Fruit fly (Drosophila melanogaster) whole organism, adult: Measurements from ENCODE around the gene rho-4.
A peak's percentile ranks its signal among the peaks of the same experiment; 100 is the strongest.

Experiments used
- CG1620 ChIP-seq: fragments of 200-800 bp; sonication (Bioruptor generic); optimal IDR thresholded peaks from 2 replicates; lab custom pipeline; 2016; ENCODE audit warnings: missing biosample characterization, missing genetic modification characterization
- CG33017 ChIP-seq: fragments of 200-800 bp; sonication (Bioruptor generic); optimal IDR thresholded peaks from 2 replicates; lab custom pipeline; 2018; ENCODE audit warnings: missing biosample characterization, mild to moderate bottlenecking, missing genetic modification characterization, moderate library complexity
- CG7045 ChIP-seq: fragments of 200-800 bp; sonication (Bioruptor generic); optimal IDR thresholded peaks from 2 replicates; lab custom pipeline; 2017; ENCODE audit warnings: missing biosample characterization, mild to moderate bottlenecking, missing genetic modification characterization
- Clk ChIP-seq: fragments of 200-800 bp; sonication (Bioruptor generic); optimal IDR thresholded peaks from 2 replicates; lab custom pipeline; 2017; ENCODE audit warnings: missing biosample characterization, missing genetic modification characterization
- Crg-1 ChIP-seq: fragments of 200-800 bp; sonication (Bioruptor generic); optimal IDR thresholded peaks from 2 replicates; lab custom pipeline; 2016; ENCODE audit warnings: missing biosample characterization, missing genetic modification characterization
- Mnt ChIP-seq: fragments of 200-800 bp; sonication (Bioruptor generic); optimal IDR thresholded peaks from 2 replicates; lab custom pipeline; 2016; ENCODE audit warnings: missing biosample characterization, mild to moderate bottlenecking, missing genetic modification characterization
- cnc ChIP-seq, 2 experiments: fragments of >200 bp; optimal IDR thresholded peaks; 2 replicates each; lab custom pipeline; 2017
- kay ChIP-seq: fragments of 200-800 bp; sonication (Bioruptor generic); peaks from one replicate; lab custom pipeline; 2016; ENCODE audit warnings: missing biosample characterization, missing genetic modification characterization, borderline replicate concordance
- pad ChIP-seq: fragments of 200-800 bp; sonication (Bioruptor generic); optimal IDR thresholded peaks from 3 replicates; lab custom pipeline; 2017; ENCODE audit warnings: missing biosample characterization, missing genetic modification characterization, mild to moderate bottlenecking, moderate library complexity, missing genetic modification reagents
- tj ChIP-seq: fragments of 200-800 bp; sonication (Bioruptor generic); optimal IDR thresholded peaks from 3 replicates; lab custom pipeline; 2017; ENCODE audit warnings: missing biosample characterization, mild to moderate bottlenecking, missing genetic modification characterization, moderate library complexity

DNA sequence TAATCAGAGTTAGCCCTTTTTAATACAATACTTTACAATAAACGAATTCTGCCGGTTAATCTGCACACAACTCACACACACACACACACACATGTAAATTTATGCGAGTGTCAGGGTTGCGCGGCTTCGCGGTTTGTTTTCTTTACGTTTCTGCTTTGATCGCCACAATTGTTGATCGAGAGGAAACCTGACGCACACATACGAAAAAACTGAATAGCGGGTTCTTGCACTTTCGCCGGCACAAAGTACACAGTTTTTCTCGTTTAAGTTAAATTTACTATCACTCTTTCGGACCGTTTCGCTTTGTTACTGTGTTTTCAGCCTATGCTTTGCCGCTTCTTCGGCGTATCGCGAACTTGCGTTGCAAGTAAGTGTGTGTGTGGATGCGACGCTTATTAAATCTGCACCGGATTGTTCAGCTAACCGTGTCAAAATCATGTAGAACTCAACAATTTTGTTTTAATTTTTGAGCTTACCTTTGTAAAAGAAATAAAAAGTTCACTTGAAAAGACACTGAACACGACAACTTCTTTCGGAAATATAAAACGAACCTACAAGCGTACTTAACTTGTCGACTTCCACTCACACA lies 11.5 kb downstream of the rho-4 start:
- TF ChIP-seq Crg-1 (GFP tag; lab: Kevin White, UChicago) (no peak), Mnt (GFP tag; lab: Kevin White, UChicago) (no peak), CG7045 (no peak), Clk (GFP tag; lab: Kevin White, UChicago) (no peak), kay (GFP tag; lab: Kevin White, UChicago) (no peak), cnc (optimal IDR thresholded peaks at IDR 0.05; lab: Kevin White, UChicago) (no peak), pad (no peak), CG1620 (no peak), CG33017 (tag; lab: Kevin White, UChicago) (no peak), tj (GFP tag; lab: Kevin White, UChicago) (peak; percentile 86)
